Worm (Caenorhabditis elegans) whole organism, L3 larva: Measurements from ENCODE around the gene sel-8.

ENCODE experiments used
- R02D3.7 ChIP-seq: fragments of 150-350 bp; optimal IDR thresholded peaks from 2 replicates; lab custom pipeline; 2014; ENCODE audit warnings: missing biosample characterization, missing genetic modification characterization
- aly-2 ChIP-seq: fragments of 150-350 bp; optimal IDR thresholded peaks from 2 replicates; lab custom pipeline; 2014; ENCODE audit warnings: missing biosample characterization, missing genetic modification characterization
- ama-1 ChIP-seq: fragments of 150-350 bp; optimal IDR thresholded peaks from 2 replicates; lab custom pipeline; 2018
- ceh-9 ChIP-seq: sonication (generic microtip); optimal IDR thresholded peaks from 2 replicates; lab custom pipeline; 2018; ENCODE audit warnings: missing biosample characterization, missing genetic modification characterization
- elt-3 ChIP-seq, 3 experiments: fragments of 150-350 bp in 1 of 3; sonication (generic microtip) in 2 of 3; optimal IDR thresholded peaks; 2 replicates in 2 of 3; 4 replicates in 1 of 3; lab custom pipeline; 2014 to 2017; ENCODE audit warnings: missing biosample characterization in 3 of 3, missing genetic modification characterization in 3 of 3
- lin-15B ChIP-seq: fragments of 150-350 bp; optimal IDR thresholded peaks from 2 replicates; lab custom pipeline; 2014; ENCODE audit warnings: missing biosample characterization, missing genetic modification characterization
- lin-39 ChIP-seq: fragments of 150-350 bp; optimal IDR thresholded peaks from 2 replicates; lab custom pipeline; 2018; ENCODE audit warnings: missing biosample characterization, missing genetic modification reagents, missing genetic modification characterization
- nfya-1 ChIP-seq: sonication (generic microtip); optimal IDR thresholded peaks from 2 replicates; lab custom pipeline; 2017; ENCODE audit warnings: missing genetic modification characterization, mild to moderate bottlenecking, missing compliant biosample characterization, antibody characterized with exemption, moderate library complexity; ENCODE audit not compliant: insufficient read depth
- nhr-237 ChIP-seq: fragments of 150-350 bp; optimal IDR thresholded peaks from 2 replicates; lab custom pipeline; 2014; ENCODE audit warnings: missing biosample characterization, missing genetic modification characterization
- nhr-28 ChIP-seq: fragments of 150-350 bp; optimal IDR thresholded peaks from 2 replicates; lab custom pipeline; 2014; ENCODE audit warnings: missing biosample characterization, missing genetic modification characterization
- pha-4 ChIP-seq: fragments of 150-350 bp; optimal IDR thresholded peaks from 2 replicates; lab custom pipeline; 2014; ENCODE audit warnings: missing biosample characterization, missing genetic modification reagents, missing genetic modification characterization
- zag-1 ChIP-seq: fragments of 150-350 bp; optimal IDR thresholded peaks from 2 replicates; lab custom pipeline; 2014; ENCODE audit warnings: missing biosample characterization, missing genetic modification characterization

DNA sequence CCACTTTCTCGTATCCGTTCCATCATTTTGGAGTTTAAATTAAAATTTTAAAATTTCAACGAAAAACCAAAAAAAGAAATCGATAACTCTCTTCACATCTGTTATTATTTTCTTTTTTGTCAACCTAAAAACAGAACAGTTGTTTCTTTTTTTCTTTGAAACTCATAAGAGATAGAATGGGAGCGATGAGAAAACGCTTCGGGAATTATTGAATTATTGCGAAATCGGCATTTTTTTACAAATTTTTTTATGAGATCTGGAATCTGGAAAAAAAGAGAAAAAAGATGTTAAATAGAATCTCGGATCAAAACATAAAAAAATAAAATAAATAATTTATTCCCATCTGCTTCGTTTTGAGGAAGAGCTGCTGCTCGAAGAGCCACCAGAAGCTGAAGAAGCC, 30.5 kb upstream of the sel-8 start, which contains the start of gene C46F11.5:
- TF ChIP-seq lin-39 (tag; lab: Kevin White, UChicago) (no peak), lin-15B (tag; lab: Kevin White, UChicago) (no peak), nfya-1 (tag; lab: Kevin White, UChicago) (no peak), R02D3.7 (no peak), aly-2 (tag; lab: Kevin White, UChicago) (no peak), elt-3 (tag; optimal IDR thresholded peaks at IDR 0.05; lab: Kevin White, UChicago) (no peak), zag-1 (tag; lab: Kevin White, UChicago) (no peak), pha-4 (no peak), nhr-237 (tag; lab: Kevin White, UChicago) (no peak), ceh-9 (no peak), nhr-28 (tag; lab: Kevin White, UChicago) (no peak), ama-1 (no peak)
